Worm (Caenorhabditis elegans): ENCODE measurements around the gene C41H7.9.

Gene C41H7.9

DNA sequence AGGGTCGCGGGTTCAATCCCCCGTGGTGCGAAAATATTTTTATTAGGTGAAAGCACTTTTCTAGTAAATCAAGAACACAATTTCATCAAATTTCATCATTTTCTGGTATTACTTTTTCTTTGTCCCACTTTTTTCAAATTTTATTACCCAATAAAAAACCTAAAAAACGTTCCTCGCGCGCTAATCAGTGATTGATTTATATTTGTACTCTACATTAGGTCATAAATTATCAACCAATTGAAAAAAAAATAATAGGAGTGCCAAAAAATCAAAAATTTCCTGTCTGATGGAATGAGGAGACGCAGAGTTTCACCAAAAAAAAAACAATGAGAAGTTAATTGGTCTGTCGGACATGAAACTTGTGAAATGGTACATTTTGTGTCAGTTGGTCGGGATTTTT lies 12.6 kb upstream of the C41H7.9 start:
- TF ChIP-seq pax-1 (tag; optimal IDR thresholded peaks at IDR 0.05) (no peak), ceh-48 (tag; optimal IDR thresholded peaks at IDR 0.05) (no peak), ceh-45 (GFP tag; IDR thresholded peaks at IDR 0.05) (no peak), rnt-1 (tag; optimal IDR thresholded peaks at IDR 0.05) (no peak), F13H6.1 (tag; optimal IDR thresholded peaks at IDR 0.05) (no peak), madf-2 (tag; optimal IDR thresholded peaks at IDR 0.05) (no peak), nhr-11 (tag; optimal IDR thresholded peaks at IDR 0.05) (no peak), hlh-8 (tag; optimal IDR thresholded peaks at IDR 0.05) (no peak), ceh-9 (tag; optimal IDR thresholded peaks at IDR 0.05) (no peak), sdc-2 (tag; optimal IDR thresholded peaks at IDR 0.05) (no peak), unc-3 (GFP tag; conservative IDR thresholded peaks at IDR 0.05) (no peak), unc-3 (tag; optimal IDR thresholded peaks at IDR 0.05) (no peak), fkh-6 (tag; optimal IDR thresholded peaks at IDR 0.05) (no peak), Y22D7AL.16 (tag; optimal IDR thresholded peaks at IDR 0.05) (no peak), ceh-6 (GFP tag; optimal IDR thresholded peaks at IDR 0.05) (no peak), hlh-13 (GFP tag; optimal IDR thresholded peaks at IDR 0.05) (no peak), dmd-4 (tag; optimal IDR thresholded peaks at IDR 0.05; ENCODE audit: borderline replicate concordance) (no peak), unc-42 (tag; optimal IDR thresholded peaks at IDR 0.05) (no peak), gmeb-2 (tag; optimal IDR thresholded peaks at IDR 0.05) (no peak), hlh-30 (tag; optimal IDR thresholded peaks at IDR 0.05; ENCODE audit: insufficient read depth) (no peak)

DNA sequence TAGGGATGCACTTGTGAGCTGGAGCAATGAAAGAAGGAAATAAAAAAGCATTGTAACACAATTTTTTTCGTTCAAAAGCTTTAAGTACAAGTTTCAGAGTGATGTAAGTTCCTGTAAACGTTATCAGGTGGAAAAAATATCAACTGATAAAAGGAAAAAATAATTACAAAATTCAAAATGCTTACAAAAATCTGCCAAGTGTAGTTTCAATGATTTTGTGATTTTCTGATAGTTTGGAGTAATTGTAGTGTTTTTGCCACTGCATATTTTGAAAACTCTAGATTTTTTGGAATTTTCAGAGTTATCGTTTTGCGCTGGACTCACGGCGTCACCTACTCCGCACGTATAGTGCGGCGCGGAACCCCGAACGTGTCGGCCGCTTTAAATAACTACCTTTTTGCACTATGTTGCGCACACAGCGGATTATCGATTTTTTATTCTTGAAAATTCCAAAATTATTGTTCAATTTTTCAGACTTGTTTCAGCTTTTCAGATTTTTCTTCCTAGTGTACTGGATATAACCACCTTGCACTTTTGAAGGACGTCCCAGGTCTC lies 11.4 kb upstream of the C41H7.9 start, which contains the start of gene clec-2:
TSS of gene clec-2 (minus strand) at position 51 of the 555 bp plus-strand sequence.
- no peak for TF ChIP-seq pha-4 (tag; optimal IDR thresholded peaks at IDR 0.05)
- TF ChIP-seq Y22D7AL.16 (tag; optimal IDR thresholded peaks at IDR 0.05): no peak
- no peak for TF ChIP-seq fkh-6 (tag; optimal IDR thresholded peaks at IDR 0.05)

DNA sequence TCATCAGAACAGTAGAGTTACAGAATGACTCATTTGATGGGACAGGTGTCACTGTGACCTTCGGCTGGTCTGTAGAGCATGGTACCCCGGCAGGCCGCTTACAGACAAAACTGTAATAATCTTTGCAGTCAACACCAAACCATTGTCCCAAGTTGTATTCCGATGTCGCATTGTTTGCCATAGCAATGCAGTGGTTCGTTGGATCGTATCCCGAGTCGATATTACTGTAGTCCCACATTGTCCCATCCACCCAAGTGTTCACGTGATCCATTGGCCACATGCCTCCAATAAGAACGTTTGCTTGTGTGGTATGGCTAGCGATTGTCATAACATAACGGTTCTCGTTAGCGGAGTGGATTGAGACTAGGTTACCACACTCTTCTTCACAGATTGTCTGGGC lies 8.9 kb upstream of the C41H7.9 start:
- TF ChIP-seq npax-4 (tag; optimal IDR thresholded peaks at IDR 0.05) (no peak), mec-3 (tag; optimal IDR thresholded peaks at IDR 0.05; ENCODE audit: borderline replicate concordance) (no peak), pha-4 (tag; optimal IDR thresholded peaks at IDR 0.05) (no peak), tbx-7 (tag; optimal IDR thresholded peaks at IDR 0.05) (no peak), nfya-1 (tag; optimal IDR thresholded peaks at IDR 0.05) (no peak), sox-2 (GFP tag; IDR thresholded peaks at IDR 0.05) (no peak), ceh-19 (GFP tag; optimal IDR thresholded peaks at IDR 0.05) (no peak), che-1 (tag; optimal IDR thresholded peaks at IDR 0.05) (no peak), C38D4.7 (GFP tag; optimal IDR thresholded peaks at IDR 0.05) (no peak), pros-1 (tag; optimal IDR thresholded peaks at IDR 0.05) (no peak), ztf-16 (tag; optimal IDR thresholded peaks at IDR 0.05) (no peak), unc-3 (GFP tag; conservative IDR thresholded peaks at IDR 0.05) (no peak), unc-3 (tag; optimal IDR thresholded peaks at IDR 0.05) (no peak), unc-42 (tag; optimal IDR thresholded peaks at IDR 0.05) (no peak), ama-1 (optimal IDR thresholded peaks at IDR 0.05) (no peak), madf-2 (tag; optimal IDR thresholded peaks at IDR 0.05) (no peak), K09A11.1 (tag; optimal IDR thresholded peaks at IDR 0.05; ENCODE audit: insufficient read depth) (no peak), ceh-45 (GFP tag; IDR thresholded peaks at IDR 0.05) (no peak), ref-2 (tag; optimal IDR thresholded peaks at IDR 0.05) (no peak)

DNA sequence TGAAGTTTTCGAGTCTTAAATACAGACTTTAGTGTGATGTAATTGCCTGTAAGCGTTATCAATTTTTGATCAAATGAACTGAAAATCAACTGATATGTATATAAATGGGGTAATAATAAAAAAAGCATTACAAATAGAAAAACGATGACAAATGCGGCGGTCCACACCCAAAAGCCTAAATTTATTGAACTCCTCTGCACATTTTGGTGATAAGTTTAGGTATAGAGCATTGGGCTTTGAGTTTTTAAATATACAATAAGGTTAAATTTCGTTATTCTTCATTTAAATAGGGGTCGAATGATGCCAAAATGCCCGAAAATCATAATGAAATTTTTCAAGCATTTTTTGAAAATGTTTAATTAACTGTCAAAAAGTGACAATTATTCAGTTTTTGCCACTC lies 7.8 kb upstream of the C41H7.9 start, which contains the start of gene clec-3:
TSS of gene clec-3 (minus strand) at position 101 of the 400 bp plus-strand sequence.
- no peak for TF ChIP-seq ama-1 (optimal IDR thresholded peaks at IDR 0.05)
- TF ChIP-seq elt-2 (tag; optimal IDR thresholded peaks at IDR 0.05): no peak
- TF ChIP-seq madf-2 (tag; optimal IDR thresholded peaks at IDR 0.05): no peak
- TF ChIP-seq ztf-16 (tag; optimal IDR thresholded peaks at IDR 0.05): no peak
- no peak for TF ChIP-seq npax-4 (tag; optimal IDR thresholded peaks at IDR 0.05)
- no peak for TF ChIP-seq unc-86 (tag; optimal IDR thresholded peaks at IDR 0.05)
